Worm (Caenorhabditis elegans) whole organism, late embryonic: ENCODE data around the gene clec-169.
A peak's percentile ranks its signal among the peaks of the same experiment; 100 is the strongest.

Experiments
- F13H6.1 ChIP-seq: sonication (generic microtip); optimal IDR thresholded peaks from 2 replicates; lab custom pipeline; 2016; ENCODE audit warnings: missing genetic modification characterization, missing compliant biosample characterization
- Y22D7AL.16 ChIP-seq: sonication (generic microtip); optimal IDR thresholded peaks from 2 replicates; lab custom pipeline; 2016; ENCODE audit warnings: missing genetic modification characterization, missing compliant biosample characterization
- ceh-14 ChIP-seq: sonication (generic microtip); optimal IDR thresholded peaks from 2 replicates; lab custom pipeline; 2016; ENCODE audit warnings: missing genotype, missing genetic modification characterization, missing compliant biosample characterization
- ceh-18 ChIP-seq: sonication (generic microtip); optimal IDR thresholded peaks from 2 replicates; lab custom pipeline; 2016; ENCODE audit warnings: missing genetic modification characterization, missing compliant biosample characterization
- ceh-24 ChIP-seq: sonication (generic microtip); optimal IDR thresholded peaks from 2 replicates; lab custom pipeline; 2016; ENCODE audit warnings: mild to moderate bottlenecking, missing genetic modification characterization, missing compliant biosample characterization
- ceh-30 ChIP-seq: fragments of 150-350 bp; optimal IDR thresholded peaks from 2 replicates; lab custom pipeline; 2014; ENCODE audit warnings: missing biosample characterization, missing genetic modification characterization
- ceh-31 ChIP-seq: sonication (generic microtip); optimal IDR thresholded peaks from 2 replicates; lab custom pipeline; 2016; ENCODE audit warnings: missing genetic modification characterization, missing compliant biosample characterization
- ceh-34 ChIP-seq: sonication (generic microtip); optimal IDR thresholded peaks from 2 replicates; lab custom pipeline; 2016; ENCODE audit warnings: mild to moderate bottlenecking, missing genetic modification characterization, missing compliant biosample characterization
- ceh-45 ChIP-seq: fragments of 200-800 bp; sonication (Bioruptor generic); IDR thresholded peaks from 2 replicates; pipeline ENCODE4 v1.3.6; 2022; ENCODE audit warnings: missing genetic modification reagents, missing genetic modification characterization, missing compliant biosample characterization
- ceh-48 ChIP-seq: sonication (generic microtip); optimal IDR thresholded peaks from 2 replicates; lab custom pipeline; 2016; ENCODE audit warnings: missing genetic modification characterization, inconsistent platforms, missing compliant biosample characterization
- ceh-9 ChIP-seq: sonication (generic microtip); optimal IDR thresholded peaks from 2 replicates; lab custom pipeline; 2016; ENCODE audit warnings: mild to moderate bottlenecking, missing genetic modification characterization, inconsistent platforms, missing compliant biosample characterization
- che-1 ChIP-seq: sonication (generic microtip); optimal IDR thresholded peaks from 2 replicates; lab custom pipeline; 2016; ENCODE audit warnings: mild to moderate bottlenecking, missing genetic modification characterization, missing compliant biosample characterization
- dmd-4 ChIP-seq: sonication (generic microtip); optimal IDR thresholded peaks from 2 replicates; lab custom pipeline; 2016; ENCODE audit warnings: borderline replicate concordance, missing genetic modification characterization, missing compliant biosample characterization
- dve-1 ChIP-seq: sonication (generic microtip); optimal IDR thresholded peaks from 2 replicates; lab custom pipeline; 2017; ENCODE audit warnings: antibody characterized with exemption, mild to moderate bottlenecking, missing genetic modification characterization, missing compliant biosample characterization
- elt-2 ChIP-seq: sonication (generic microtip); optimal IDR thresholded peaks from 2 replicates; lab custom pipeline; 2016; ENCODE audit warnings: missing genetic modification reagents, missing genetic modification characterization, missing compliant biosample characterization
- elt-4 ChIP-seq: sonication (generic microtip); optimal IDR thresholded peaks from 2 replicates; lab custom pipeline; 2016; ENCODE audit warnings: missing genetic modification characterization, missing compliant biosample characterization
- ets-4 ChIP-seq: sonication (generic microtip); optimal IDR thresholded peaks from 2 replicates; lab custom pipeline; 2016; ENCODE audit warnings: missing genetic modification characterization, missing compliant biosample characterization
- fax-1 ChIP-seq: sonication (generic microtip); optimal IDR thresholded peaks from 2 replicates; lab custom pipeline; 2016; ENCODE audit warnings: missing genotype, missing genetic modification characterization, missing compliant biosample characterization
- fkh-6 ChIP-seq: sonication (generic microtip); optimal IDR thresholded peaks from 2 replicates; lab custom pipeline; 2016; ENCODE audit warnings: missing genetic modification characterization, missing compliant biosample characterization
- gmeb-2 ChIP-seq: sonication (generic microtip); optimal IDR thresholded peaks from 2 replicates; lab custom pipeline; 2016; ENCODE audit warnings: missing genetic modification characterization, inconsistent platforms, missing compliant biosample characterization
- hlh-30 ChIP-seq: sonication (generic microtip); optimal IDR thresholded peaks from 2 replicates; lab custom pipeline; 2017; ENCODE audit warnings: antibody characterized with exemption, missing genetic modification characterization, missing compliant biosample characterization; ENCODE audit not compliant: insufficient read depth
- lim-6 ChIP-seq: sonication (generic microtip); optimal IDR thresholded peaks from 2 replicates; lab custom pipeline; 2016; ENCODE audit warnings: missing genetic modification characterization, missing compliant biosample characterization
- madf-2 ChIP-seq: sonication (generic microtip); optimal IDR thresholded peaks from 2 replicates; lab custom pipeline; 2017; ENCODE audit warnings: missing genetic modification characterization, missing compliant biosample characterization
- mec-3 ChIP-seq: sonication (generic microtip); optimal IDR thresholded peaks from 2 replicates; lab custom pipeline; 2016; ENCODE audit warnings: borderline replicate concordance, missing genetic modification characterization, missing compliant biosample characterization
- nfya-1 ChIP-seq: sonication (generic microtip); optimal IDR thresholded peaks from 2 replicates; lab custom pipeline; 2017; ENCODE audit warnings: missing genetic modification characterization, mild to moderate bottlenecking, missing compliant biosample characterization, antibody characterized with exemption, moderate library complexity
- nhr-232 ChIP-seq: sonication (generic microtip); optimal IDR thresholded peaks from 2 replicates; lab custom pipeline; 2016; ENCODE audit warnings: missing genetic modification characterization, missing compliant biosample characterization
- pros-1 ChIP-seq: fragments of 150-350 bp; optimal IDR thresholded peaks from 2 replicates; lab custom pipeline; 2014; ENCODE audit warnings: missing biosample characterization, missing genetic modification reagents, missing genetic modification characterization
- ref-2 ChIP-seq: sonication (generic microtip); optimal IDR thresholded peaks from 2 replicates; lab custom pipeline; 2016; ENCODE audit warnings: missing genetic modification characterization, missing compliant biosample characterization
- sdc-2 ChIP-seq: sonication (generic microtip); optimal IDR thresholded peaks from 2 replicates; lab custom pipeline; 2016; ENCODE audit warnings: missing genotype, missing genetic modification characterization, missing compliant biosample characterization
- sox-4 ChIP-seq: sonication (generic microtip); optimal IDR thresholded peaks from 2 replicates; lab custom pipeline; 2017; ENCODE audit warnings: mild to moderate bottlenecking, missing genetic modification characterization, inconsistent platforms, missing compliant biosample characterization
- tbx-2 ChIP-seq: sonication (generic microtip); optimal IDR thresholded peaks from 2 replicates; lab custom pipeline; 2016; ENCODE audit warnings: missing genetic modification characterization, missing compliant biosample characterization
- ttx-3 ChIP-seq: sonication (generic microtip); optimal IDR thresholded peaks from 2 replicates; lab custom pipeline; 2016; ENCODE audit warnings: missing genetic modification reagents, missing genetic modification characterization, missing compliant biosample characterization
- unc-3 ChIP-seq, 2 experiments: fragments of 200-800 bp in 1 of 2; sonication (Bioruptor generic) in 1 of 2; sonication (generic microtip) in 1 of 2; conservative IDR thresholded peaks in 1 of 2; optimal IDR thresholded peaks in 1 of 2; 2 replicates each; pipeline versions ENCODE4 v1.3.6 to Lab custom; 2016 to 2022; ENCODE audit warnings: missing compliant biosample characterization in 2 of 2, missing genetic modification characterization in 2 of 2, missing genetic modification reagents in 1 of 2
- unc-42 ChIP-seq: sonication (generic microtip); optimal IDR thresholded peaks from 2 replicates; lab custom pipeline; 2016; ENCODE audit warnings: missing genotype, missing genetic modification characterization, missing compliant biosample characterization
- unc-55 ChIP-seq: sonication (generic microtip); optimal IDR thresholded peaks from 2 replicates; lab custom pipeline; 2017; ENCODE audit warnings: missing biosample characterization, missing genetic modification reagents, missing genetic modification characterization

Gene clec-169

DNA sequence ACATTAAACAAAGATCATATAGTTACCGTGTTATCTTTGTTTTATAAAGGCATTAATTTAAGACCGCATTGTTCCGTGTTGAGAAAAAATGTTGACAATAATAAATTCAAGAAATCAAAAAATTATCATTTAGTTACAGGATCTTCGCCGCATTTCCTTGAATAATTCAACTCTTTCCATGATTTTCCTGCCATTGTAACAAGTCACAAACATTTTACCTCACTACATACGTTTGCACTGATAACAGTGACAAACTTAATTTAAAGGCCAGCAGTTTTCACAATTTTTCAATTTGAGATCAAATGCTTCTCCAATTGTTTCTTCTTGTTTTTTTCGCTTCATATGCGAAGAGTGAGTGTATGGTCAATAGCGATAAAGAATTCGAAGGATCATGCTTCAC, at the start of gene clec-169:
Gene clec-169, plus strand, starts transcription at position 301 of the 400 bp plus-strand sequence.
- TF ChIP-seq elt-4 (tag; lab: Kevin White, UChicago) = no peak
- no peak for TF ChIP-seq dve-1 (tag; lab: Kevin White, UChicago)
- TF ChIP-seq mec-3 (tag; lab: Kevin White, UChicago) = no peak
- TF ChIP-seq ceh-30 (tag; lab: Kevin White, UChicago) = no peak
- TF ChIP-seq ceh-34 (tag; lab: Kevin White, UChicago) = no peak
- no peak for TF ChIP-seq che-1 (tag; lab: Kevin White, UChicago)
- no peak for TF ChIP-seq sox-4
- no peak for TF ChIP-seq ceh-45 (GFP tag; lab: Robert Waterston, UW)
- TF ChIP-seq ets-4 (tag; lab: Kevin White, UChicago) = no peak
- no peak for TF ChIP-seq ceh-48 (tag; lab: Kevin White, UChicago)
- no peak for TF ChIP-seq unc-55 (GFP tag; lab: Kevin White, UChicago)
- TF ChIP-seq elt-2 = no peak
- TF ChIP-seq ceh-14 (tag; lab: Kevin White, UChicago) = no peak
- TF ChIP-seq ref-2 (tag; lab: Kevin White, UChicago) = no peak
- TF ChIP-seq ceh-18 = no peak
- TF ChIP-seq ttx-3 (tag; lab: Kevin White, UChicago) = no peak
- TF ChIP-seq ceh-9 (tag; lab: Kevin White, UChicago) = no peak
- TF ChIP-seq, all 69 proteins: peak for 0

DNA sequence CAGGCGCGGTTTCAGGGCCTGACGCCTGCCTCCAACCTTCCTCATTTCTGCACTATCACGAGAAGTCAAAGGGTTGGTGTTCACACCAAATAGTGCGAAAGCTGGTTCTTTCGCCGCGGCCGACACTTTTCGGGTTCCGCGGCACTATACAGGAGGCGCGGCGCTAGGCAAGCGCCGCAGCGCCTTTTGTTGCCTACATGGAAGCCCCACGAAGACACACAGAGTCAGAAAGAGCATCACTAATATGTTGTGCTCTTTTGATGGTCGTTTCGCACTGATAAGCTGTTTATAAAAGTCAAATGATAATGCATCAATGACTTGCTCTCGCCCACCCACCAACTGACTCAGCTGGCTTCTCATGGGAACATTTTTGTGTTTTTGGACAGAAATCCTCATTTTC, 49.2 kb upstream of the clec-169 start:
- TF ChIP-seq pros-1 (tag; lab: Kevin White, UChicago) = no peak
- TF ChIP-seq ceh-48 (tag; lab: Kevin White, UChicago) = no peak
- no peak for TF ChIP-seq lim-6 (tag; lab: Kevin White, UChicago)
- no peak for TF ChIP-seq madf-2 (tag; lab: Kevin White, UChicago)
- TF ChIP-seq Y22D7AL.16 (tag; lab: Kevin White, UChicago) = no peak
- TF ChIP-seq ceh-24 (tag; lab: Kevin White, UChicago) = no peak
- no peak for TF ChIP-seq ref-2 (tag; lab: Kevin White, UChicago)
- no peak for TF ChIP-seq nhr-232 (tag; lab: Kevin White, UChicago)
- TF ChIP-seq sdc-2 = no peak
- TF ChIP-seq unc-55 (GFP tag; lab: Kevin White, UChicago) = no peak
- no peak for TF ChIP-seq nfya-1 (tag; lab: Kevin White, UChicago)
- TF ChIP-seq ttx-3 (tag; lab: Kevin White, UChicago) = no peak

DNA sequence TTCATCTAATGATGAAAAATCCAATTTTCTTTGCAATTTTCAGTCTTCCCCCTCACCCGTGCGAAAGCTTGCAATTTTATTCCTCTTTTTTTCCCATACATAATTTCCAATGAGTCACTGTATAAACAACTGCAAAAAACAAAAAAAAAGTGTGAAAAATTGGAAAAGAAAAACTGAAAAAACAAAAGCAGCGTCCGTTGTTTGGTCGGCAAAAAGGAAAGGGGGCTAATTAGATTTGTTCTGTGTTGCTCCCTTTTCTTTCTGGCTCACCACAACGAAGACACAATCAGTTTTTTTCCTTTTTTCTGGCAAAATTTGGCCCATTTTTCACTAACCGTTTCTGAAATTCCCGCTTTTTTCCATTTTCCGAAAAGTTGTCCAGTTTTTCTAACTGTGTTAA, 48.8 kb upstream of the clec-169 start:
- TF ChIP-seq unc-42 (tag; lab: Kevin White, UChicago) (peak; percentile 89), fax-1 (tag; lab: Kevin White, UChicago) (no peak), ref-2 (tag; lab: Kevin White, UChicago) (no peak), ceh-31 (no peak), unc-3 (GFP tag; conservative IDR thresholded peaks at IDR 0.05; lab: Robert Waterston, UW) (no peak), unc-3 (tag; optimal IDR thresholded peaks at IDR 0.05; lab: Kevin White, UChicago) (no peak)

DNA sequence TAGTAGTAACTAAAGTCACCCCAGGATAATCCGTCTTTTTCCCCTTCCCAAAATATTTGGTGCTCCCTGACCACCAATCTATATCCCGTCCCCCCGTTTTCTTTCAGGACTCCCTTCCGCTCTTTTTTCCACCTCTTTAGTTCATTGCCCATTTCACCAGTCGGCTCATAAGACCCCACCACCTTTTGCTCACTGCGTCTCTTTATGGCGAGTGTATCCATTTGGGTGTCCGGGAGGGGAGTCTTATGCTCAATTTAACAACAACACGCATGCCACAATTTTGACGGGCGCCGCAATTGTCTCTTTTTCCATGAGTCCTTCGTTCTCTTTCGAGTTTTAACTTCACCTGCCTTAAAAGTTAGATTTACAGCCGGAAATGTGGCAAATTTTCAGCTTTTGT, 47.9 kb upstream of the clec-169 start:
- TF ChIP-seq F13H6.1 (no peak), dmd-4 (no peak), unc-42 (tag; lab: Kevin White, UChicago) (peak; percentile 48), fkh-6 (no peak), hlh-30 (tag; lab: Kevin White, UChicago) (peak; percentile 34), Y22D7AL.16 (tag; lab: Kevin White, UChicago) (no peak), ceh-14 (tag; lab: Kevin White, UChicago) (peak; percentile 21), gmeb-2 (tag; lab: Kevin White, UChicago) (no peak), ceh-18 (peak; percentile 28), tbx-2 (tag; lab: Kevin White, UChicago) (peak; percentile 54), ceh-31 (peak; percentile 82)
